Worm (Caenorhabditis elegans): ENCODE data around the gene srx-95.

srx-95 gene

ce11 chrII:6752850-6753249, 1.7 kb downstream of the srx-95 start, which contains the start of gene F41G3.21:
TSS of gene F41G3.21 (minus strand) at chrII:6752950.
- TF ChIP-seq C34F6.9 (tag; optimal IDR thresholded peaks at IDR 0.05) (no peak), F13H6.1 (tag; optimal IDR thresholded peaks at IDR 0.05) (no peak), lin-13 (GFP tag; optimal IDR thresholded peaks at IDR 0.05) (no peak), nhr-6 (tag; optimal IDR thresholded peaks at IDR 0.05) (no peak), skn-1 (tag; optimal IDR thresholded peaks at IDR 0.05) (no peak), ama-1 (optimal IDR thresholded peaks at IDR 0.05) (no peak), peb-1 (tag; optimal IDR thresholded peaks at IDR 0.05) (no peak), nhr-10 (tag; optimal IDR thresholded peaks at IDR 0.05) (no peak), mab-5 (tag; optimal IDR thresholded peaks at IDR 0.05) (no peak), ztf-11 (tag; optimal IDR thresholded peaks at IDR 0.05) (no peak), dmd-4 (tag; optimal IDR thresholded peaks at IDR 0.05) (no peak)

ce11 chrII:6752027-6752426, 2.5 kb downstream of the srx-95 start, which contains the start of gene F41G3.19:
TSS of gene F41G3.19 (minus strand) at chrII:6752127.
- no peak for TF ChIP-seq zag-1 (tag; optimal IDR thresholded peaks at IDR 0.05)
- no peak for TF ChIP-seq F13H6.1 (tag; optimal IDR thresholded peaks at IDR 0.05)
- TF ChIP-seq mab-5 (tag; optimal IDR thresholded peaks at IDR 0.05) = no peak
- TF ChIP-seq egl-27 (tag; optimal IDR thresholded peaks at IDR 0.05) = no peak
- TF ChIP-seq ztf-4 (tag; optimal IDR thresholded peaks at IDR 0.05) = no peak
- no peak for TF ChIP-seq unc-55 (GFP tag; optimal IDR thresholded peaks at IDR 0.05)
- no peak for TF ChIP-seq elt-1 (tag; optimal IDR thresholded peaks at IDR 0.05)

- no peak for TF ChIP-seq zag-1 (tag; optimal IDR thresholded peaks at IDR 0.05)
- no peak for TF ChIP-seq snpc-4 (tag; optimal IDR thresholded peaks at IDR 0.05)
- TF ChIP-seq peb-1 (tag; optimal IDR thresholded peaks at IDR 0.05) = no peak
- no peak for TF ChIP-seq C34F6.9 (tag; optimal IDR thresholded peaks at IDR 0.05)
- no peak for TF ChIP-seq ceh-16 (tag; optimal IDR thresholded peaks at IDR 0.05)
- TF ChIP-seq lsy-2 (tag; optimal IDR thresholded peaks at IDR 0.05) = no peak
- no peak for TF ChIP-seq aly-2 (tag; optimal IDR thresholded peaks at IDR 0.05)
- no peak for TF ChIP-seq ZK546.5 (tag; optimal IDR thresholded peaks at IDR 0.05)
- no peak for TF ChIP-seq crh-2 (tag; optimal IDR thresholded peaks at IDR 0.05)
- TF ChIP-seq elt-3 (tag; optimal IDR thresholded peaks at IDR 0.05) = no peak
- no peak for TF ChIP-seq ama-1 (optimal IDR thresholded peaks at IDR 0.05)
- TF ChIP-seq nhr-21 (tag; optimal IDR thresholded peaks at IDR 0.05) = no peak
- no peak for TF ChIP-seq unc-62 (GFP tag; optimal IDR thresholded peaks at IDR 0.05)
- no peak for TF ChIP-seq unc-39 (tag; optimal IDR thresholded peaks at IDR 0.05)
Observed at ce11 chrII:6750929-6751328, 3.6 kb downstream of the srx-95 start, which contains the start of gene F41G3.20. TSS of gene F41G3.20 (minus strand) at chrII:6751029.

- TF ChIP-seq alr-1 (tag; optimal IDR thresholded peaks at IDR 0.05) (no peak), unc-55 (GFP tag; optimal IDR thresholded peaks at IDR 0.05) (no peak), sma-3 (GFP tag; optimal IDR thresholded peaks at IDR 0.05) (no peak), nhr-10 (tag; optimal IDR thresholded peaks at IDR 0.05) (no peak), nhr-12 (tag; optimal IDR thresholded peaks at IDR 0.05) (no peak)
Observed at ce11 chrII:6749422-6749821, 5.1 kb downstream of the srx-95 start, which contains the start of gene F41G3.10. TSS of gene F41G3.10 (minus strand) at chrII:6749522.

ce11 chrII:6746404-6746803, 8.2 kb downstream of the srx-95 start, which contains the start of gene F41G3.5:
TSS of gene F41G3.5 (plus strand) at chrII:6746704.
- TF ChIP-seq mdl-1 (tag; optimal IDR thresholded peaks at IDR 0.05) = no peak
- no peak for TF ChIP-seq lin-13 (GFP tag; optimal IDR thresholded peaks at IDR 0.05)
- TF ChIP-seq fos-1 (tag; optimal IDR thresholded peaks at IDR 0.05) = no peak
- no peak for TF ChIP-seq blmp-1 (tag; optimal IDR thresholded peaks at IDR 0.05; ENCODE audit: insufficient read depth)
- no peak for TF ChIP-seq F13H6.1 (tag; optimal IDR thresholded peaks at IDR 0.05)
- TF ChIP-seq nhr-77 (tag; optimal IDR thresholded peaks at IDR 0.05) = no peak
- no peak for TF ChIP-seq ama-1 (optimal IDR thresholded peaks at IDR 0.05)
- TF ChIP-seq R02D3.7 (tag; optimal IDR thresholded peaks at IDR 0.05) = no peak
- no peak for TF ChIP-seq unc-55 (GFP tag; optimal IDR thresholded peaks at IDR 0.05)
- no peak for TF ChIP-seq ZK546.5 (tag; optimal IDR thresholded peaks at IDR 0.05)
- TF ChIP-seq sem-4 (tag; optimal IDR thresholded peaks at IDR 0.05) = no peak
- no peak for TF ChIP-seq egl-27 (tag; optimal IDR thresholded peaks at IDR 0.05)
- no peak for TF ChIP-seq lin-39 (tag; optimal IDR thresholded peaks at IDR 0.05)
- no peak for TF ChIP-seq nhr-6 (tag; optimal IDR thresholded peaks at IDR 0.05)
- TF ChIP-seq sma-9 (GFP tag; optimal IDR thresholded peaks at IDR 0.05) = no peak
- no peak for TF ChIP-seq sma-9 (tag; optimal IDR thresholded peaks at IDR 0.05)
